Worm (Caenorhabditis elegans) whole organism, L4 larva: ENCODE data around the gene snr-3.
A peak's percentile ranks its signal among the peaks of the same experiment; 100 is the strongest.

Source experiments
- nhr-6 ChIP-seq: fragments of 150-350 bp; optimal IDR thresholded peaks from 2 replicates; lab custom pipeline; 2014; ENCODE audit warnings: missing biosample characterization, missing genetic modification characterization
- saeg-2 ChIP-seq: fragments of 200-800 bp; sonication (Bioruptor generic); IDR thresholded peaks from 2 replicates; pipeline ENCODE4 v1.3.6; 2022; ENCODE audit warnings: missing genetic modification reagents, missing genetic modification characterization, missing compliant biosample characterization

- TF ChIP-seq saeg-2 (no peak), nhr-6 (peak; percentile 47)
These were observed 36.2 kb downstream of the snr-3 start, which contains the start of gene atg-16.2 for ce11 chrII:6453341-6453806.
